Fruit fly (Drosophila melanogaster) whole organism, embryonic: ENCODE results near the gene CG17105.

Experiments used
- Antp ChIP-seq: fragments of 200-800 bp; sonication (Bioruptor generic); optimal IDR thresholded peaks from 3 replicates; lab custom pipeline; 2016; ENCODE audit warnings: missing biosample characterization, missing genetic modification characterization
- Blimp-1 ChIP-seq: fragments of 200-800 bp; sonication (Bioruptor generic); optimal IDR thresholded peaks from 3 replicates; lab custom pipeline; 2018; ENCODE audit warnings: missing biosample characterization, missing genetic modification characterization, mild to moderate bottlenecking, moderate library complexity, missing genetic modification reagents
- CG10267 ChIP-seq: fragments of 200-800 bp; sonication (Bioruptor generic); optimal IDR thresholded peaks from 2 replicates; lab custom pipeline; 2018; ENCODE audit warnings: missing biosample characterization, mild to moderate bottlenecking, missing genetic modification characterization, moderate library complexity
- CG11398 ChIP-seq: fragments of 200-800 bp; sonication (Bioruptor generic); optimal IDR thresholded peaks from 2 replicates; lab custom pipeline; 2016; ENCODE audit warnings: missing biosample characterization, missing genetic modification characterization
- CG11504 ChIP-seq: fragments of 200-800 bp; sonication (Bioruptor generic); optimal IDR thresholded peaks from 3 replicates; lab custom pipeline; 2019; ENCODE audit warnings: missing biosample characterization, mild to moderate bottlenecking, missing genetic modification characterization, moderate library complexity
- CG11696 ChIP-seq: fragments of 200-800 bp; sonication (Bioruptor generic); IDR thresholded peaks from 2 replicates; pipeline ENCODE4 v1.3.6; 2022; ENCODE audit warnings: missing biosample characterization, missing genetic modification characterization
- CG12391 ChIP-seq: fragments of 200-800 bp; sonication (Bioruptor generic); optimal IDR thresholded peaks from 3 replicates; lab custom pipeline; 2018; ENCODE audit warnings: missing biosample characterization, mild to moderate bottlenecking, missing genetic modification characterization, moderate library complexity
- CG12659 ChIP-seq: fragments of 200-800 bp; sonication (Bioruptor generic); optimal IDR thresholded peaks from 3 replicates; lab custom pipeline; 2017; ENCODE audit warnings: mild to moderate bottlenecking, missing biosample characterization, missing genetic modification reagents, missing genetic modification characterization
- CG14710 ChIP-seq: fragments of 200-800 bp; sonication (Bioruptor generic); optimal IDR thresholded peaks from 3 replicates; lab custom pipeline; 2019; ENCODE audit warnings: missing biosample characterization, mild to moderate bottlenecking, missing genetic modification characterization, moderate library complexity
- CG15073 ChIP-seq: fragments of 200-800 bp; sonication (Bioruptor generic); optimal IDR thresholded peaks from 2 replicates; lab custom pipeline; 2016; ENCODE audit warnings: missing biosample characterization, missing genetic modification characterization
- CG15514 ChIP-seq: fragments of 200-800 bp; sonication (Bioruptor generic); optimal IDR thresholded peaks from 3 replicates; lab custom pipeline; 2017; ENCODE audit warnings: missing biosample characterization, missing genetic modification characterization, mild to moderate bottlenecking, moderate library complexity, missing genetic modification reagents
- CG30403 ChIP-seq: fragments of 200-800 bp; sonication (Bioruptor generic); optimal IDR thresholded peaks from 3 replicates; lab custom pipeline; 2016; ENCODE audit warnings: missing biosample characterization, missing genetic modification characterization
- CG3847 ChIP-seq: fragments of 200-800 bp; sonication (Bioruptor generic); IDR thresholded peaks from 2 replicates; pipeline ENCODE4 v1.3.6; 2022; ENCODE audit warnings: missing biosample characterization, missing genetic modification characterization
- CG42726 ChIP-seq: fragments of 200-800 bp; sonication (Bioruptor generic); IDR thresholded peaks from 2 replicates; pipeline ENCODE4 v1.3.6; 2022; ENCODE audit warnings: missing biosample characterization, missing genetic modification characterization; ENCODE audit not compliant: partially characterized antibody
- CG6854 ChIP-seq: fragments of 200-800 bp; sonication (Bioruptor generic); optimal IDR thresholded peaks from 3 replicates; lab custom pipeline; 2017; ENCODE audit warnings: missing biosample characterization, mild to moderate bottlenecking, missing genetic modification characterization
- CG8944 ChIP-seq: fragments of 200-800 bp; sonication (Bioruptor generic); optimal IDR thresholded peaks from 3 replicates; lab custom pipeline; 2016; ENCODE audit warnings: missing biosample characterization, missing genetic modification characterization
- Chrac-16 ChIP-seq: fragments of 200-800 bp; sonication (Bioruptor generic); optimal IDR thresholded peaks from 3 replicates; lab custom pipeline; 2016; ENCODE audit warnings: missing biosample characterization, missing genetic modification characterization
- CoRest ChIP-seq: fragments of 200-800 bp; sonication (Bioruptor generic); optimal IDR thresholded peaks from 3 replicates; lab custom pipeline; 2018; ENCODE audit warnings: missing biosample characterization, mild to moderate bottlenecking, missing genetic modification characterization, moderate library complexity
- Dbx ChIP-seq: fragments of 200-800 bp; sonication (Bioruptor generic); IDR thresholded peaks from 3 replicates; pipeline ENCODE4 v1.3.6; 2022; ENCODE audit warnings: missing biosample characterization, missing genetic modification characterization
- Dek ChIP-seq: fragments of 200-800 bp; sonication (Bioruptor generic); optimal IDR thresholded peaks from 3 replicates; lab custom pipeline; 2019; ENCODE audit warnings: missing biosample characterization, mild to moderate bottlenecking, missing genetic modification characterization, moderate library complexity
- Dll ChIP-seq: fragments of 200-800 bp; sonication (Bioruptor generic); IDR thresholded peaks from 4 replicates; pipeline ENCODE4 v1.3.6; 2022; ENCODE audit warnings: missing biosample characterization, missing genetic modification characterization; ENCODE audit not compliant: partially characterized antibody
- HLH3B ChIP-seq: fragments of 200-800 bp; sonication (Bioruptor generic); IDR thresholded peaks from 2 replicates; pipeline ENCODE4 v1.3.6; 2022; ENCODE audit warnings: missing biosample characterization, missing genetic modification characterization
- Hand ChIP-seq: fragments of 200-800 bp; sonication (Bioruptor generic); optimal IDR thresholded peaks from 2 replicates; lab custom pipeline; 2017; ENCODE audit warnings: mild to moderate bottlenecking, missing biosample characterization, missing genetic modification reagents, missing genetic modification characterization
- Hmr ChIP-seq: fragments of 200-800 bp; sonication (Bioruptor generic); optimal IDR thresholded peaks from 3 replicates; lab custom pipeline; 2017; ENCODE audit warnings: mild to moderate bottlenecking, missing biosample characterization, missing genetic modification reagents, missing genetic modification characterization
- Hr3 ChIP-seq: fragments of 200-800 bp; sonication (Bioruptor generic); optimal IDR thresholded peaks from 3 replicates; lab custom pipeline; 2016; ENCODE audit warnings: missing biosample characterization, missing genetic modification characterization
- Hr51 ChIP-seq, 2 experiments: fragments of 200-800 bp; sonication (Bioruptor generic); optimal IDR thresholded peaks; 2 replicates in 1 of 2; 3 replicates in 1 of 2; lab custom pipeline; 2016 to 2018; ENCODE audit warnings: missing biosample characterization in 2 of 2, missing genetic modification characterization in 2 of 2, mild to moderate bottlenecking in 1 of 2, moderate library complexity in 1 of 2
- MTF-1 ChIP-seq: fragments of 200-800 bp; sonication (Bioruptor generic); optimal IDR thresholded peaks from 2 replicates; lab custom pipeline; 2018; ENCODE audit warnings: missing biosample characterization, mild to moderate bottlenecking, missing genetic modification characterization, borderline replicate concordance
- Med ChIP-seq: fragments of 200-800 bp; sonication (Bioruptor generic); peaks from one replicate; lab custom pipeline; 2016; ENCODE audit warnings: missing biosample characterization, missing genetic modification characterization, mild to moderate bottlenecking, inconsistent platforms, moderate library complexity
- Oli ChIP-seq: fragments of 200-800 bp; sonication (Bioruptor generic); optimal IDR thresholded peaks from 2 replicates; lab custom pipeline; 2018; ENCODE audit warnings: missing biosample characterization, mild to moderate bottlenecking, missing genetic modification characterization, moderate library complexity
- PHDP ChIP-seq: fragments of 200-800 bp; sonication (Bioruptor generic); optimal IDR thresholded peaks from 3 replicates; lab custom pipeline; 2018; ENCODE audit warnings: missing biosample characterization, mild to moderate bottlenecking, missing genetic modification characterization, moderate library complexity
- Sox102F ChIP-seq: fragments of 200-800 bp; sonication (Bioruptor generic); optimal IDR thresholded peaks from 2 replicates; lab custom pipeline; 2018; ENCODE audit warnings: missing biosample characterization, mild to moderate bottlenecking, missing genetic modification characterization, moderate library complexity
- Trl ChIP-seq, 3 experiments: fragments of >200 bp in 2 of 3; fragments of 200-800 bp in 1 of 3; sonication (Bioruptor generic) in 1 of 3; optimal IDR thresholded peaks; 2 replicates in 1 of 3; 3 replicates in 2 of 3; lab custom pipeline; 2016 to 2017; ENCODE audit warnings: missing biosample characterization in 1 of 3, missing genetic modification characterization in 1 of 3
- Xbp1 ChIP-seq: fragments of 200-800 bp; sonication (Bioruptor generic); optimal IDR thresholded peaks from 3 replicates; lab custom pipeline; 2016; ENCODE audit warnings: missing biosample characterization, mild to moderate bottlenecking, missing genetic modification characterization
- btn ChIP-seq: fragments of 200-800 bp; sonication (Bioruptor generic); optimal IDR thresholded peaks from 2 replicates; lab custom pipeline; 2016; ENCODE audit warnings: missing biosample characterization, missing genetic modification characterization
- ci ChIP-seq: fragments of 200-800 bp; sonication (Bioruptor generic); IDR thresholded peaks from 3 replicates; pipeline ENCODE4 v1.3.6; 2022; ENCODE audit warnings: missing biosample characterization, missing genetic modification characterization
- crc ChIP-seq: fragments of 200-800 bp; sonication (Bioruptor generic); optimal IDR thresholded peaks from 2 replicates; lab custom pipeline; 2016; ENCODE audit warnings: missing biosample characterization, missing genetic modification characterization
- cwo ChIP-seq: fragments of 200-800 bp; sonication (Bioruptor generic); optimal IDR thresholded peaks from 3 replicates; lab custom pipeline; 2017; ENCODE audit warnings: missing biosample characterization, missing genetic modification characterization, mild to moderate bottlenecking, moderate library complexity, missing genetic modification reagents
- dysf ChIP-seq: fragments of 200-800 bp; sonication (Bioruptor generic); IDR thresholded peaks from 3 replicates; pipeline ENCODE4 v1.3.6; 2022; ENCODE audit warnings: missing biosample characterization, missing genetic modification characterization
- esg ChIP-seq: fragments of 200-800 bp; sonication (Bioruptor generic); conservative IDR thresholded peaks from 2 replicates; pipeline ENCODE4 v1.3.6; 2022; ENCODE audit warnings: missing biosample characterization, missing genetic modification characterization
- grau ChIP-seq: fragments of 200-800 bp; optimal IDR thresholded peaks from 3 replicates; lab custom pipeline; 2019; ENCODE audit warnings: missing biosample characterization, mild to moderate bottlenecking, missing genetic modification characterization, moderate library complexity
- lab ChIP-seq: fragments of 200-800 bp; sonication (Bioruptor generic); optimal IDR thresholded peaks from 3 replicates; lab custom pipeline; 2017; ENCODE audit warnings: missing biosample characterization, missing genetic modification characterization, mild to moderate bottlenecking, moderate library complexity, missing genetic modification reagents
- p53 ChIP-seq: fragments of 200-800 bp; sonication (Bioruptor generic); optimal IDR thresholded peaks from 2 replicates; lab custom pipeline; 2016; ENCODE audit warnings: missing biosample characterization, missing genetic modification characterization
- pnt ChIP-seq: fragments of 200-800 bp; sonication (Bioruptor generic); optimal IDR thresholded peaks from 3 replicates; lab custom pipeline; 2016; ENCODE audit warnings: missing biosample characterization, missing genetic modification characterization
- row ChIP-seq: fragments of 200-800 bp; sonication (Bioruptor generic); IDR thresholded peaks from 3 replicates; pipeline ENCODE4 v1.3.6; 2022; ENCODE audit warnings: missing biosample characterization, missing genetic modification characterization
- sd ChIP-seq: fragments of 200-800 bp; sonication (Bioruptor generic); optimal IDR thresholded peaks from 3 replicates; lab custom pipeline; 2018; ENCODE audit warnings: missing biosample characterization, mild to moderate bottlenecking, missing genetic modification characterization, moderate library complexity
- tx ChIP-seq: fragments of 200-800 bp; sonication (Bioruptor generic); optimal IDR thresholded peaks from 2 replicates; lab custom pipeline; 2016; ENCODE audit warnings: missing biosample characterization, missing genetic modification characterization
- zen2 ChIP-seq: fragments of 200-800 bp; sonication (Bioruptor generic); IDR thresholded peaks from 3 replicates; pipeline ENCODE4 v1.3.6; 2022; ENCODE audit warnings: missing biosample characterization, missing genetic modification characterization; ENCODE audit not compliant: partially characterized antibody

Gene CG17105

dm6 chr2L:10676933-10677714 is 3.7 kb upstream of the CG17105 start, which contains the start of gene CG17104 (continued):
- TF ChIP-seq MTF-1 (GFP tag; lab: Kevin White, UChicago): no peak
- TF ChIP-seq CG30403: peak; percentile 51
- peak; percentile 35 for TF ChIP-seq crc (GFP tag; lab: Kevin White, UChicago)
- TF ChIP-seq Sox102F: peak; percentile 55
- TF ChIP-seq esg (GFP tag; lab: Robert Waterston, UW): 0 out of 2 replicates have a peak, but pooled peaks have one; percentile 18
- TF ChIP-seq CG12391 (tag; lab: Kevin White, UChicago): peak; percentile 28
- TF ChIP-seq Oli (tag; lab: Kevin White, UChicago): peak; percentile 49
- peak; percentile 43; the same call in 1 of the 3 replicates for TF ChIP-seq dysf
- TF ChIP-seq row: peak; percentile 49
- no peak for TF ChIP-seq p53
- TF ChIP-seq tx (GFP tag; lab: Kevin White, UChicago): peak; percentile 29
- no peak for TF ChIP-seq CG15073 (GFP tag; lab: Kevin White, UChicago)
- TF ChIP-seq CG11504 (tag; lab: Kevin White, UChicago): peak; percentile 59
- TF ChIP-seq Chrac-16 (GFP tag; lab: Kevin White, UChicago): no peak
- no peak for TF ChIP-seq CG42726
- peak; percentile 60 for TF ChIP-seq CG15514
- TF ChIP-seq lab (GFP tag; lab: Kevin White, UChicago): peak; percentile 32
- no peak for TF ChIP-seq CG8944 (GFP tag; lab: Kevin White, UChicago)
- TF ChIP-seq Dek (tag; lab: Kevin White, UChicago): no peak
- peak; percentile 44 for TF ChIP-seq CoRest (tag; lab: Kevin White, UChicago)
- TF ChIP-seq CG11696: no peak
- no peak for TF ChIP-seq Antp (GFP tag; lab: Kevin White, UChicago)
- no peak for TF ChIP-seq zen2
- TF ChIP-seq ci (GFP tag; lab: Robert Waterston, UW): 0 out of 3 replicates have a peak, but pooled peaks have one; percentile 14
- no peak for TF ChIP-seq CG14710 (tag; lab: Kevin White, UChicago)
- TF ChIP-seq cwo (GFP tag; lab: Kevin White, UChicago): peak; percentile 7
- TF ChIP-seq CG12659 (GFP tag; lab: Kevin White, UChicago): peak; percentile 33
- 0 out of 2 replicates have a peak, but pooled peaks have one; percentile 28 for TF ChIP-seq HLH3B (GFP tag; lab: Robert Waterston, UW)
- TF ChIP-seq grau (tag; lab: Kevin White, UChicago): peak; percentile 56
- TF ChIP-seq pnt (GFP tag; lab: Kevin White, UChicago): no peak
- TF ChIP-seq Hand: no peak
- TF ChIP-seq PHDP (tag; lab: Kevin White, UChicago): peak; percentile 53
- peak; percentile 31 for TF ChIP-seq Hmr (GFP tag; lab: Kevin White, UChicago)
- TF ChIP-seq Dbx (GFP tag; lab: Robert Waterston, UW): no peak
- peak; percentile 17 for TF ChIP-seq Xbp1 (GFP tag; lab: Kevin White, UChicago)
- no peak for TF ChIP-seq Trl (optimal IDR thresholded peaks at IDR 0.05; lab: Kevin White, UChicago)
- TF ChIP-seq Trl (GFP tag; optimal IDR thresholded peaks at IDR 0.05; lab: Kevin White, UChicago): peak; percentile 9
- 0 out of 2 replicates have a peak, but pooled peaks have one; percentile 21 for TF ChIP-seq CG3847 (GFP tag; lab: Robert Waterston, UW)
- TF ChIP-seq Hr3 (GFP tag; lab: Kevin White, UChicago): no peak
- peak; percentile 35 for TF ChIP-seq sd
- peak; percentile 64 for TF ChIP-seq Blimp-1 (GFP tag; lab: Kevin White, UChicago)
- no peak for TF ChIP-seq CG11398 (GFP tag; lab: Kevin White, UChicago)
- peak in 1 of 2 experiments; percentile 51 for TF ChIP-seq Hr51 (GFP tag; optimal IDR thresholded peaks at IDR 0.05; lab: Kevin White, UChicago)
- TF ChIP-seq Med (GFP tag; lab: Kevin White, UChicago): peak; percentile 65
- peak; percentile 5 for TF ChIP-seq CG10267 (tag; lab: Kevin White, UChicago)
- no peak for TF ChIP-seq CG6854 (GFP tag; lab: Kevin White, UChicago)
- TF ChIP-seq Dll (GFP tag; lab: Robert Waterston, UW): no peak
- no peak for TF ChIP-seq btn (GFP tag; lab: Kevin White, UChicago)
